Worm (Caenorhabditis elegans): ENCODE data around the gene T15B7.1.

- no peak for TF ChIP-seq ctbp-1 (GFP tag; IDR thresholded peaks at IDR 0.05)
- TF ChIP-seq F44E2.7 (GFP tag; IDR thresholded peaks at IDR 0.05): no peak
- no peak for TF ChIP-seq lin-1 (GFP tag; IDR thresholded peaks at IDR 0.05)
- no peak for TF ChIP-seq nhr-77 (tag; optimal IDR thresholded peaks at IDR 0.05)
- no peak for TF ChIP-seq ztf-11 (tag; optimal IDR thresholded peaks at IDR 0.05)
- no peak for TF ChIP-seq aly-2 (tag; optimal IDR thresholded peaks at IDR 0.05)
- TF ChIP-seq nhr-11 (tag; optimal IDR thresholded peaks at IDR 0.05): no peak
- TF ChIP-seq sdz-12 (GFP tag; optimal IDR thresholded peaks at IDR 0.05): no peak
Observed at ce11 chrV:6874735-6875134, 32.2 kb downstream of the T15B7.1 start.
